Worm (Caenorhabditis elegans): ENCODE results near the gene Y57G11B.8.

Y57G11B.8 gene

DNA sequence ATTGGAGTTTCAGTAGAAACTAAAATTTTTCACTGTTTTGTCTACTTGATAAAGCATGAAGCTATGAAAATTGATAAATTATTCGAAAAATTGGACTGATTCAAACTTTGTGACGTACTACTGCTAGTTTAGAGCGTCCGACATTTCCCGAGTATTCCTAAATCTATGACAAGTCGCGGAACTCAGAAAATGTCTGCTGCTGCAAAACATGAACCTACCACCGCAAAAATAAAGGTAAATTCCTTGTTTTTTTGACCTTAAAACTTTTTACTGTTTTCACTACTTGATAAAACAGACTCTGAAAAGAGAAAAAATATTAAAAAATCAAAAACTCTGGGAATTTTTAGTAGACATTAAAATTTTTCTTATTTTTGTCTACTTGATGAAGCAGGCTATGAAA is 8.3 kb upstream of the Y57G11B.8 start:
- TF ChIP-seq dmd-6 (GFP tag; IDR thresholded peaks at IDR 0.05) (no peak), snpc-1.2 (GFP tag; IDR thresholded peaks at IDR 0.05) (peak; percentile 76)

DNA sequence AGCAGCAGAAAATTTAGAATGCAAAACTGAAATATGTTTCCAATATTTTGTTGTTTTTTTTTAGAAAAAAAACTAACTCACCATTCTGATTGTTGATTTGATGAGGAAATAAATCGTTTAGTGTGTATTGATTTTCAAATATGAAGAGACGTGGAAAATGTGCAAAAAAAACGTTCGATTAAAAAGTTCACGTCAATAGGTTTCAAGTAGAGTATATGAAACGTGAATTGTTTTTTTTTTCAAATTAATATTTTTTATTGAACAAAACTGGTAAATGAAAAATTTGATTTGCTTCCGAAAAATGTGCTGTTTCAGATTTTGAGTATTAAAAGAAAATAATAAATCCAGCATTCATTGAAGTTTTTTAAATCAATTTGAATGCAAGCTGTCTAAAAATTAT is 2.4 kb upstream of the Y57G11B.8 start, which contains the start of gene irld-18:
irld-18 (minus strand) TSS at position 101 of the 400 bp plus-strand sequence.
- no peak for TF ChIP-seq set-16 (GFP tag; IDR thresholded peaks at IDR 0.05)
- no peak for TF ChIP-seq spr-3 (GFP tag; optimal IDR thresholded peaks at IDR 0.05)
- TF ChIP-seq nhr-25 (tag; optimal IDR thresholded peaks at IDR 0.05; ENCODE audit: borderline replicate concordance, insufficient read depth): no peak
- TF ChIP-seq T26A8.4 (GFP tag; IDR thresholded peaks at IDR 0.05): no peak
- TF ChIP-seq ceh-82 (tag; optimal IDR thresholded peaks at IDR 0.05): no peak
- no peak for TF ChIP-seq lin-39 (tag; optimal IDR thresholded peaks at IDR 0.05)
- no peak for TF ChIP-seq aly-2 (tag; optimal IDR thresholded peaks at IDR 0.05)
- TF ChIP-seq Y5F2A.4 (GFP tag; optimal IDR thresholded peaks at IDR 0.05): no peak
- TF ChIP-seq D1046.2 (GFP tag; IDR thresholded peaks at IDR 0.05): no peak
- no peak for TF ChIP-seq zag-1 (tag; optimal IDR thresholded peaks at IDR 0.05)
- TF ChIP-seq ceh-20 (GFP tag; IDR thresholded peaks at IDR 0.05): no peak
- TF ChIP-seq snpc-4 (tag; optimal IDR thresholded peaks at IDR 0.05): no peak
- TF ChIP-seq lim-7 (GFP tag; IDR thresholded peaks at IDR 0.05): no peak
- TF ChIP-seq zip-2 (tag; optimal IDR thresholded peaks at IDR 0.05): no peak
- no peak for TF ChIP-seq mdl-1 (tag; optimal IDR thresholded peaks at IDR 0.05)
- no peak for TF ChIP-seq zfp-2 (tag; optimal IDR thresholded peaks at IDR 0.05)
- no peak for TF ChIP-seq hlh-30 (tag; optimal IDR thresholded peaks at IDR 0.05; ENCODE audit: insufficient read depth)

DNA sequence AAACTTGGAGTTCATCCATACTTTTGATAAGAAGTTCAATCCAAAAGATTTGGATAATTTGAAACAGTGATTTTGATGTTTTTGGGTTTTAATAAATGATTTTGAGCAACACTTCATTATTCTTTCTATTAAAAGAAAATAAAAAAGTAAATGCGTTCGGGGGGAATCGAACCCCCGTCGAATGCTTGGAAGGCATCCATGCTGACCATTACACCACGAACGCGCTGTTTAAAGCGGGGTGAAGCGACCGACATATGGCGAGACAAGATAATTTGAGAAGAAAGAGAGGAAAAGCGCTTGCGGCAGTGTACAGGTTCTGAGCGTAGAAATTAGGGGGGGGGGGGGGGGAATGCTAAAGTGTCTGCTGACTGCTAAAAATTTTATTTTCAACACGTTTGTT is 2.0 kb downstream of the Y57G11B.8 start:
- no peak; the same call in 1 of the 2 replicates for TF ChIP-seq lim-7 (GFP tag; IDR thresholded peaks at IDR 0.05)
- peak; percentile 71 for TF ChIP-seq nhr-111 (GFP tag; optimal IDR thresholded peaks at IDR 0.05)
- TF ChIP-seq tra-1 (GFP tag; IDR thresholded peaks at IDR 0.05): no peak
- no peak for TF ChIP-seq attf-4 (tag; optimal IDR thresholded peaks at IDR 0.05)
- 0 out of 2 replicates have a peak, but pooled peaks have one; percentile 10 for TF ChIP-seq madf-9 (GFP tag; conservative IDR thresholded peaks at IDR 0.05)
- TF ChIP-seq ctbp-1 (GFP tag; IDR thresholded peaks at IDR 0.05): no peak
- TF ChIP-seq snpc-1.2 (GFP tag; IDR thresholded peaks at IDR 0.05): peak; percentile 99
- TF ChIP-seq madf-5 (GFP tag; IDR thresholded peaks at IDR 0.05): peak in 1 of 2 experiments; percentile 64; a peak in 1 of 4 replicates
- TF ChIP-seq Y75B8A.6 (GFP tag; IDR thresholded peaks at IDR 0.05): peak; percentile 78; the same call in 1 of the 2 replicates
- no peak for TF ChIP-seq R02D3.7 (tag; optimal IDR thresholded peaks at IDR 0.05)
- TF ChIP-seq nhr-237 (tag; optimal IDR thresholded peaks at IDR 0.05): no peak
- TF ChIP-seq jun-1 (tag; optimal IDR thresholded peaks at IDR 0.05): no peak
- peak; percentile 82 for TF ChIP-seq pha-4 (GFP tag; IDR thresholded peaks at IDR 0.05)
- TF ChIP-seq pha-4 (tag; optimal IDR thresholded peaks at IDR 0.05): no peak
- peak; percentile 1 for TF ChIP-seq nhr-6 (tag; optimal IDR thresholded peaks at IDR 0.05)
- peak; percentile 75; the same call in 1 of the 2 replicates for TF ChIP-seq Y105C5A.15 (GFP tag; IDR thresholded peaks at IDR 0.05)
- peak; percentile 29 for TF ChIP-seq T20F7.1 (GFP tag; optimal IDR thresholded peaks at IDR 0.05)
- peak; percentile 59 for TF ChIP-seq arid-1 (GFP tag; conservative IDR thresholded peaks at IDR 0.05)
- no peak for TF ChIP-seq dpl-1 (GFP tag; optimal IDR thresholded peaks at IDR 0.05)
- TF ChIP-seq cey-2 (tag; optimal IDR thresholded peaks at IDR 0.05; ENCODE audit: borderline replicate concordance, insufficient read depth): no peak
- no peak for TF ChIP-seq ceh-28 (tag; optimal IDR thresholded peaks at IDR 0.05)
- TF ChIP-seq lin-39 (tag; optimal IDR thresholded peaks at IDR 0.05): no peak
- TF ChIP-seq dve-1 (tag; optimal IDR thresholded peaks at IDR 0.05; ENCODE audit: insufficient read depth): peak; percentile 64
- TF ChIP-seq ztf-7 (tag; optimal IDR thresholded peaks at IDR 0.05): peak; percentile 79
- TF ChIP-seq egl-43 (GFP tag; IDR thresholded peaks at IDR 0.05): no peak
- TF ChIP-seq daf-19 (GFP tag; conservative IDR thresholded peaks at IDR 0.05): no peak
- TF ChIP-seq ceh-62 (tag; optimal IDR thresholded peaks at IDR 0.05): no peak
- TF ChIP-seq nhr-48 (tag; optimal IDR thresholded peaks at IDR 0.05): no peak
- TF ChIP-seq snpc-4 (tag; optimal IDR thresholded peaks at IDR 0.05): peak; percentile 59
- no peak for TF ChIP-seq nhr-25 (tag; optimal IDR thresholded peaks at IDR 0.05; ENCODE audit: borderline replicate concordance, insufficient read depth)
- TF ChIP-seq skn-1 (tag; optimal IDR thresholded peaks at IDR 0.05): no peak
- peak; percentile 3 for TF ChIP-seq rbr-2 (tag; optimal IDR thresholded peaks at IDR 0.05)
- TF ChIP-seq Y48G9A.11 (GFP tag; IDR thresholded peaks at IDR 0.05): peak; percentile 52; the same call in 1 of the 2 replicates
- no peak for TF ChIP-seq pqm-1 (tag; optimal IDR thresholded peaks at IDR 0.05)
- no peak for TF ChIP-seq dmd-6 (GFP tag; IDR thresholded peaks at IDR 0.05)

All from whole organism, L4 larva.